Worm (Caenorhabditis elegans): Measurements from ENCODE around the gene C38C3.4.

C38C3.4 gene

ce11 chrV:1459374-1459926, 22.4 kb upstream of the C38C3.4 start (continued):
- TF ChIP-seq lin-39 (tag; optimal IDR thresholded peaks at IDR 0.05) (no peak), zip-2 (tag; optimal IDR thresholded peaks at IDR 0.05) (no peak), zfp-2 (tag; optimal IDR thresholded peaks at IDR 0.05) (no peak), hlh-30 (tag; optimal IDR thresholded peaks at IDR 0.05; ENCODE audit: insufficient read depth) (peak; percentile 43), nhr-77 (tag; optimal IDR thresholded peaks at IDR 0.05) (peak; percentile 47), dmd-8 (GFP tag; IDR thresholded peaks at IDR 0.05) (no peak), ceh-82 (tag; optimal IDR thresholded peaks at IDR 0.05) (no peak), dmd-6 (GFP tag; IDR thresholded peaks at IDR 0.05) (peak; percentile 81), unc-39 (tag; optimal IDR thresholded peaks at IDR 0.05) (no peak)

DNA sequence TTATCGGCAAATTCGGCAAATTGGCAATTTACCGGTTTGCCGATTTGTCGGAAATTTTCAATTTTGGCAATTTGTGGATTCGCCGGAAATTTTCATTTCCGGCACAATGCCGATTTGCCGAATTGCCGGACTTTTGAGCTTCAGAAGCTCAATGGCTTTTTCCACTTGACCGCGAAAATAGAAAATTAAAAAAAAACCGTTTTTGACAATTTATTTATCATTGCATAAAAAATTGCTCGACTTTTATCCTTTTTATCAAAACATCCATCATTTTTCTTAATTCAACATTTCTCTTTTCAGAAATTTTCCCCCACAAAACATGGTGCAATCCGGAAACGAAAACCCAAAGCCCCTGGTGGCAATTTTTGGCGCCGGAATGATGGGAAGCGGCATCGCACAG, 21.8 kb upstream of the C38C3.4 start, which contains the start of gene hacd-1:
TSS of gene hacd-1 (plus strand) at position 301 of the 400 bp plus-strand sequence.
- TF ChIP-seq set-16 (GFP tag; IDR thresholded peaks at IDR 0.05): no peak
- no peak for TF ChIP-seq zip-11 (GFP tag; IDR thresholded peaks at IDR 0.05)
- no peak for TF ChIP-seq lin-1 (GFP tag; IDR thresholded peaks at IDR 0.05)
- no peak for TF ChIP-seq hmg-1.1 (GFP tag; IDR thresholded peaks at IDR 0.05)
- TF ChIP-seq ceh-62 (tag; optimal IDR thresholded peaks at IDR 0.05): no peak
- no peak for TF ChIP-seq ama-1 (optimal IDR thresholded peaks at IDR 0.05)
- no peak for TF ChIP-seq mxl-3 (GFP tag; optimal IDR thresholded peaks at IDR 0.05)
- TF ChIP-seq nhr-76 (tag; optimal IDR thresholded peaks at IDR 0.05): no peak
- no peak for TF ChIP-seq lir-3 (tag; optimal IDR thresholded peaks at IDR 0.05)

DNA sequence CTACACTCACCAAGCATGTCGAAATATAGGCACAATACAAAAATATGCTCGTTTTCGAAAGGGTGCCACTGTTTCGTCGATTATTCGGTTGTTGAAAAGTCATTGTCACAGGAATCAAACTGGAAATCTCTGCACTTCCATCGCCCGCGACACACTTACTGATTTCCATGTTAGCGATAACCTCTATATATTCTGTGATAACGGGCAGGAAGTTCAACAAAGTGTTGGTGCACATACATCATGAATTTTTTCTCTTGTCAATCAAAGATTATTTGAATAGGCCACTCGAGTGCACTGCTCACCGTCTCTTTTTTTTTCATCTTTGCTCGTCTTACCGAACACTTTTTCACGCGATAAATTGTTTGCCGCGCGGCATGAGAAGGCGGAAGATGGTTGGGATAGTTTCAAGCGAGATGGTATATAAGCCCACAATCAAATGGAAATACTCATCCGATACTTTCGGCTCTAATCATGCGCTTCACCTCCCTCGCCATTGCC, 17.2 kb upstream of the C38C3.4 start, which contains the start of the genes fpn-1.2 and pqn-54:
TSS of gene fpn-1.2 (minus strand) at position 157 of the 498 bp plus-strand sequence.
TSS of gene pqn-54 (plus strand) at position 448 of the 498 bp plus-strand sequence.
- TF ChIP-seq hlh-11 (tag; optimal IDR thresholded peaks at IDR 0.05) (peak; percentile 26), ceh-28 (tag; optimal IDR thresholded peaks at IDR 0.05) (no peak), ces-1 (GFP tag; optimal IDR thresholded peaks at IDR 0.05) (no peak), zip-11 (GFP tag; IDR thresholded peaks at IDR 0.05) (no peak), unc-62 (GFP tag; optimal IDR thresholded peaks at IDR 0.05 in 1 of 2) (no peak), unc-62 (tag; optimal IDR thresholded peaks at IDR 0.05) (no peak), ztf-7 (tag; optimal IDR thresholded peaks at IDR 0.05) (no peak), T20F7.1 (GFP tag; optimal IDR thresholded peaks at IDR 0.05) (no peak), rbr-2 (tag; optimal IDR thresholded peaks at IDR 0.05) (no peak), daf-16 (GFP tag; optimal IDR thresholded peaks at IDR 0.05) (no peak), daf-16 (tag; optimal IDR thresholded peaks at IDR 0.05) (peak; percentile 9), hmg-1.1 (GFP tag; IDR thresholded peaks at IDR 0.05) (no peak), ama-1 (optimal IDR thresholded peaks at IDR 0.05) (no peak), T26A8.4 (GFP tag; IDR thresholded peaks at IDR 0.05) (no peak), attf-4 (tag; optimal IDR thresholded peaks at IDR 0.05) (no peak), nhr-28 (tag; optimal IDR thresholded peaks at IDR 0.05) (peak; percentile 66), zfp-3 (GFP tag; conservative IDR thresholded peaks at IDR 0.05) (no peak), daf-19 (GFP tag; conservative IDR thresholded peaks at IDR 0.05) (no peak), pqm-1 (tag; optimal IDR thresholded peaks at IDR 0.05) (peak; percentile 37), unc-39 (tag; optimal IDR thresholded peaks at IDR 0.05) (no peak), D1046.2 (GFP tag; IDR thresholded peaks at IDR 0.05) (no peak), cey-2 (tag; optimal IDR thresholded peaks at IDR 0.05; ENCODE audit: borderline replicate concordance, insufficient read depth) (no peak), nhr-77 (tag; optimal IDR thresholded peaks at IDR 0.05) (peak; percentile 26), F37D6.2 (tag; optimal IDR thresholded peaks at IDR 0.05) (no peak), aha-1 (tag) (no peak), zip-2 (tag; optimal IDR thresholded peaks at IDR 0.05) (no peak), nhr-111 (GFP tag; optimal IDR thresholded peaks at IDR 0.05) (no peak), dpl-1 (GFP tag; optimal IDR thresholded peaks at IDR 0.05) (no peak), nhr-11 (tag; optimal IDR thresholded peaks at IDR 0.05) (no peak), lim-7 (GFP tag; IDR thresholded peaks at IDR 0.05) (no peak), daf-12 (tag; optimal IDR thresholded peaks at IDR 0.05) (no peak), nhr-10 (tag; optimal IDR thresholded peaks at IDR 0.05) (no peak), dmd-8 (GFP tag; IDR thresholded peaks at IDR 0.05) (no peak), nhr-25 (tag; optimal IDR thresholded peaks at IDR 0.05; ENCODE audit: borderline replicate concordance, insufficient read depth) (no peak), dmd-6 (GFP tag; IDR thresholded peaks at IDR 0.05) (peak; percentile 83), lin-39 (tag; optimal IDR thresholded peaks at IDR 0.05) (no peak), aly-2 (tag; optimal IDR thresholded peaks at IDR 0.05) (no peak)
